Worm (Caenorhabditis elegans): Measurements from ENCODE around the gene wdr-62.

The wdr-62 gene

ce11 chrV:9443109-9443508 lies 739 bp upstream of the wdr-62 start:
- TF ChIP-seq snpc-4 (tag; optimal IDR thresholded peaks at IDR 0.05) = no peak
- no peak for TF ChIP-seq ceh-39 (tag; optimal IDR thresholded peaks at IDR 0.05)
- no peak for TF ChIP-seq sem-2 (GFP tag; optimal IDR thresholded peaks at IDR 0.05)
- TF ChIP-seq hlh-1 (tag; optimal IDR thresholded peaks at IDR 0.05) = no peak
- no peak for TF ChIP-seq unc-62 (GFP tag; optimal IDR thresholded peaks at IDR 0.05)
- TF ChIP-seq mls-2 (tag; optimal IDR thresholded peaks at IDR 0.05) = no peak
- TF ChIP-seq ceh-83 (GFP tag; optimal IDR thresholded peaks at IDR 0.05) = no peak
- TF ChIP-seq nhr-28 (tag; optimal IDR thresholded peaks at IDR 0.05) = no peak

- TF ChIP-seq unc-62 (GFP tag; optimal IDR thresholded peaks at IDR 0.05) = no peak
- no peak for TF ChIP-seq ham-2 (GFP tag; optimal IDR thresholded peaks at IDR 0.05)
- no peak for TF ChIP-seq pha-4 (tag; optimal IDR thresholded peaks at IDR 0.05)
Measured at ce11 chrV:9444618-9445017, 770 bp downstream of the wdr-62 start.

- TF ChIP-seq elt-3 (tag; optimal IDR thresholded peaks at IDR 0.05) (no peak), pha-4 (tag; optimal IDR thresholded peaks at IDR 0.05) (peak; percentile 77)
Measured at ce11 chrV:9451485-9451884, 7.6 kb downstream of the wdr-62 start.

- TF ChIP-seq ham-2 (GFP tag; optimal IDR thresholded peaks at IDR 0.05) (no peak), sptf-1 (tag; optimal IDR thresholded peaks at IDR 0.05) (no peak)
Measured at ce11 chrV:9453333-9453732, 9.5 kb downstream of the wdr-62 start.

- TF ChIP-seq lin-32 (GFP tag; optimal IDR thresholded peaks at IDR 0.05) (no peak), nhr-76 (tag; optimal IDR thresholded peaks at IDR 0.05) (no peak), blmp-1 (tag; optimal IDR thresholded peaks at IDR 0.05) (peak; percentile 86), mab-5 (tag; optimal IDR thresholded peaks at IDR 0.05) (peak; percentile 28), unc-120 (tag; optimal IDR thresholded peaks at IDR 0.05; ENCODE audit: poor library complexity, severe bottlenecking) (peak; percentile 44), ham-2 (GFP tag; optimal IDR thresholded peaks at IDR 0.05) (peak; percentile 32), elt-3 (tag; optimal IDR thresholded peaks at IDR 0.05) (peak; percentile 33), mep-1 (tag; optimal IDR thresholded peaks at IDR 0.05) (no peak), lsy-2 (tag; optimal IDR thresholded peaks at IDR 0.05) (no peak), unc-62 (GFP tag; optimal IDR thresholded peaks at IDR 0.05) (peak; percentile 36)
Measured at ce11 chrV:9453933-9454332, 10.1 kb downstream of the wdr-62 start.

- TF ChIP-seq sem-2 (GFP tag; optimal IDR thresholded peaks at IDR 0.05) (no peak), snpc-4 (tag; optimal IDR thresholded peaks at IDR 0.05) (no peak)
Measured at ce11 chrV:9457535-9457934, 13.7 kb downstream of the wdr-62 start.

ce11 chrV:9462605-9463004 lies 18.8 kb downstream of the wdr-62 start, which contains the start of gene F07D3.3:
TSS of gene F07D3.3 (minus strand) at chrV:9462705.
- no peak for TF ChIP-seq ceh-83 (GFP tag; optimal IDR thresholded peaks at IDR 0.05)
- TF ChIP-seq ztf-11 (tag; optimal IDR thresholded peaks at IDR 0.05) = no peak
- no peak for TF ChIP-seq flh-1 (GFP tag; optimal IDR thresholded peaks at IDR 0.05)
- no peak for TF ChIP-seq unc-62 (GFP tag; optimal IDR thresholded peaks at IDR 0.05)
- TF ChIP-seq lin-13 (tag; optimal IDR thresholded peaks at IDR 0.05) = no peak

- no peak for TF ChIP-seq ztf-11 (tag; optimal IDR thresholded peaks at IDR 0.05)
- no peak for TF ChIP-seq elt-1 (tag; optimal IDR thresholded peaks at IDR 0.05; ENCODE audit: borderline replicate concordance, insufficient read depth)
- no peak for TF ChIP-seq ham-2 (GFP tag; optimal IDR thresholded peaks at IDR 0.05)
- no peak for TF ChIP-seq M03D4.4 (tag; optimal IDR thresholded peaks at IDR 0.05)
- no peak for TF ChIP-seq mab-5 (tag; optimal IDR thresholded peaks at IDR 0.05)
- TF ChIP-seq flh-1 (GFP tag; optimal IDR thresholded peaks at IDR 0.05) = no peak
- TF ChIP-seq nhr-237 (tag; optimal IDR thresholded peaks at IDR 0.05) = no peak
- TF ChIP-seq unc-39 (tag; optimal IDR thresholded peaks at IDR 0.05) = no peak
- no peak for TF ChIP-seq lin-32 (GFP tag; optimal IDR thresholded peaks at IDR 0.05)
- TF ChIP-seq mep-1 (tag; optimal IDR thresholded peaks at IDR 0.05) = no peak
- no peak for TF ChIP-seq cnd-1 (tag; optimal IDR thresholded peaks at IDR 0.05)
- no peak for TF ChIP-seq ces-1 (GFP tag; optimal IDR thresholded peaks at IDR 0.05)
- no peak for TF ChIP-seq lsy-2 (tag; optimal IDR thresholded peaks at IDR 0.05)
- no peak for TF ChIP-seq sptf-1 (tag; optimal IDR thresholded peaks at IDR 0.05)
- no peak for TF ChIP-seq elt-3 (tag; optimal IDR thresholded peaks at IDR 0.05)
- no peak for TF ChIP-seq snpc-4 (tag; optimal IDR thresholded peaks at IDR 0.05)
- no peak for TF ChIP-seq nhr-12 (tag; optimal IDR thresholded peaks at IDR 0.05)
- TF ChIP-seq drap-1 (GFP tag; optimal IDR thresholded peaks at IDR 0.05) = no peak
- no peak for TF ChIP-seq ceh-43 (GFP tag; optimal IDR thresholded peaks at IDR 0.05)
- TF ChIP-seq nhr-76 (tag; optimal IDR thresholded peaks at IDR 0.05) = no peak
Measured at ce11 chrV:9465529-9465928, 21.7 kb downstream of the wdr-62 start.
